Worm (Caenorhabditis elegans) whole organism, L2 larva: ENCODE data around the gene psd-1.

Experiments used
- R02D3.7 ChIP-seq: fragments of 150-350 bp; optimal IDR thresholded peaks from 2 replicates; lab custom pipeline; 2014; ENCODE audit warnings: missing biosample characterization, missing genetic modification characterization
- alr-1 ChIP-seq: fragments of 150-350 bp; optimal IDR thresholded peaks from 2 replicates; lab custom pipeline; 2014; ENCODE audit warnings: missing biosample characterization, missing genetic modification characterization
- blmp-1 ChIP-seq: sonication (generic microtip); optimal IDR thresholded peaks from 2 replicates; lab custom pipeline; 2017; ENCODE audit warnings: missing genetic modification characterization, mild to moderate bottlenecking, missing compliant biosample characterization, antibody characterized with exemption, moderate library complexity; ENCODE audit not compliant: insufficient read depth
- ceh-16 ChIP-seq: fragments of 150-350 bp; optimal IDR thresholded peaks from 2 replicates; lab custom pipeline; 2014; ENCODE audit warnings: missing biosample characterization, missing genetic modification characterization
- ceh-82 ChIP-seq: fragments of 150-350 bp; optimal IDR thresholded peaks from 2 replicates; lab custom pipeline; 2014; ENCODE audit warnings: missing biosample characterization, missing genetic modification characterization
- lin-13 ChIP-seq: fragments of 150-350 bp; optimal IDR thresholded peaks from 2 replicates; lab custom pipeline; 2014; ENCODE audit warnings: missing biosample characterization, missing genetic modification reagents, missing genetic modification characterization
- nhr-11 ChIP-seq: fragments of 150-350 bp; optimal IDR thresholded peaks from 2 replicates; lab custom pipeline; 2014; ENCODE audit warnings: missing biosample characterization, missing genetic modification characterization
- nhr-23 ChIP-seq: fragments of 150-350 bp; optimal IDR thresholded peaks from 2 replicates; lab custom pipeline; 2014; ENCODE audit warnings: missing biosample characterization, missing genetic modification reagents, missing genetic modification characterization
- ztf-11 ChIP-seq: sonication (generic microtip); optimal IDR thresholded peaks from 2 replicates; lab custom pipeline; 2017; ENCODE audit warnings: missing biosample characterization, missing genetic modification characterization

DNA sequence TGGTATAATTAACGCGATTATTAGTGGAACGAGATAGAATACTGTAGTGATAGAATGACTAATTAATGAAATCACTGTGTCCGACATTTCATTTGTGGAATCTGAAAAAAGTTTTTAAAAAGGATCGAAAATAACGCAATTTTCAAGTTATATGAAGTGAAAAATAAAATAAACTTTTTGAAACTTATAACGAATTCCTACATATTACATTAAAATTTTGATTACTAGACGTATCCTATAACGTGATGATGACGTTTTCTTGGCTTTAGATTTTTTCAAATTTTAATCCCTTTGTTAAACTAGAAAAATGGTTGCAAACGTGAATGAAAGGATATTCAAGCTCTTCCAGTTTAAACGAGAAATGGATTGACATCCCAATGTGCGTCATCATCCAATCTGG, 15.3 kb upstream of the psd-1 start, which contains the start of gene algn-11:
- TF ChIP-seq ceh-16 (tag; lab: Kevin White, UChicago) (no peak), nhr-11 (tag; lab: Kevin White, UChicago) (no peak), ztf-11 (no peak), lin-13 (GFP tag; lab: Kevin White, UChicago) (no peak), nhr-23 (tag; lab: Kevin White, UChicago) (no peak), blmp-1 (tag; lab: Kevin White, UChicago) (no peak), R02D3.7 (tag; lab: Kevin White, UChicago) (no peak), ceh-82 (tag; lab: Kevin White, UChicago) (no peak), alr-1 (tag; lab: Kevin White, UChicago) (no peak)
